Fruit fly (Drosophila melanogaster) Kc167 (cell line): ENCODE results near the gene Cby.

Source experiments
- Myc ChIP-seq: fragments of >200 bp; optimal IDR thresholded peaks from 2 replicates; lab custom pipeline; 2017; ENCODE audit warnings: missing external identifiers
- insv ChIP-seq: fragments of >200 bp; optimal IDR thresholded peaks from 3 replicates; lab custom pipeline; 2018; ENCODE audit warnings: missing external identifiers
- psq ChIP-seq: fragments of >200 bp; optimal IDR thresholded peaks from 2 replicates; lab custom pipeline; 2017; ENCODE audit warnings: missing external identifiers

- TF ChIP-seq Myc (lab: Kevin White, UChicago) (no peak), psq (lab: Kevin White, UChicago) (no peak), insv (no peak)
Observed at dm6 chr3R:21892450-21892849, 24.6 kb downstream of the Cby start.
